Worm (Caenorhabditis elegans) whole organism, L4 larva: ENCODE data around the gene F25B3.2.

Experiments
- D1046.2 ChIP-seq: fragments of 200-800 bp; sonication (Bioruptor generic); IDR thresholded peaks from 2 replicates; pipeline ENCODE4 v1.3.6; 2022; ENCODE audit warnings: missing genetic modification characterization, missing compliant biosample characterization
- F10B5.3 ChIP-seq: sonication (generic microtip); optimal IDR thresholded peaks from 2 replicates; lab custom pipeline; 2016; ENCODE audit warnings: mild to moderate bottlenecking, missing genetic modification characterization, missing compliant biosample characterization
- F26F4.8 ChIP-seq: fragments of 200-800 bp; sonication (Bioruptor generic); conservative IDR thresholded peaks from 2 replicates; pipeline ENCODE4 v1.3.6; 2022; ENCODE audit warnings: missing genetic modification characterization, missing compliant biosample characterization
- F44E2.7 ChIP-seq: fragments of 200-800 bp; sonication (Bioruptor generic); IDR thresholded peaks from 2 replicates; pipeline ENCODE4 v2.1.2; 2022; ENCODE audit warnings: missing genetic modification characterization, missing compliant biosample characterization
- F49E8.2 ChIP-seq: sonication (generic microtip); optimal IDR thresholded peaks from 2 replicates; lab custom pipeline; 2016; ENCODE audit warnings: missing compliant biosample characterization, mild to moderate bottlenecking, missing genetic modification characterization, borderline replicate concordance
- Y105C5A.15 ChIP-seq: fragments of 200-800 bp; sonication (Bioruptor generic); IDR thresholded peaks from 2 replicates; pipeline ENCODE4 v1.3.6; 2022; ENCODE audit warnings: missing genetic modification characterization, missing compliant biosample characterization
- Y75B8A.6 ChIP-seq: fragments of 200-800 bp; sonication (Bioruptor generic); IDR thresholded peaks from 2 replicates; pipeline ENCODE4 v1.3.6; 2022; ENCODE audit warnings: missing genetic modification reagents, missing genetic modification characterization, missing compliant biosample characterization
- ZK337.2 ChIP-seq: fragments of 200-800 bp; sonication (Bioruptor generic); IDR thresholded peaks from 2 replicates; pipeline ENCODE4 v1.3.6; 2022; ENCODE audit warnings: missing genetic modification reagents, missing genetic modification characterization, missing compliant biosample characterization
- aly-2 ChIP-seq: sonication (generic microtip); optimal IDR thresholded peaks from 2 replicates; lab custom pipeline; 2018; ENCODE audit warnings: missing biosample characterization, missing genetic modification characterization
- ama-1 ChIP-seq: fragments of 150-350 bp; optimal IDR thresholded peaks from 2 replicates; lab custom pipeline; 2014; ENCODE audit warnings: inconsistent platforms, mixed read lengths
- arid-1 ChIP-seq: fragments of 200-800 bp; sonication (Bioruptor generic); conservative IDR thresholded peaks from 2 replicates; pipeline ENCODE4 v1.3.6; 2022; ENCODE audit warnings: missing genetic modification reagents, missing genetic modification characterization, missing compliant biosample characterization
- ceh-20 ChIP-seq: fragments of 200-800 bp; sonication (Bioruptor generic); IDR thresholded peaks from 2 replicates; pipeline ENCODE4 v1.3.6; 2022; ENCODE audit warnings: missing genetic modification reagents, missing genetic modification characterization, missing compliant biosample characterization
- ceh-28 ChIP-seq: fragments of 150-350 bp; optimal IDR thresholded peaks from 2 replicates; lab custom pipeline; 2014; ENCODE audit warnings: missing biosample characterization, missing genetic modification reagents, missing genetic modification characterization
- ceh-32 ChIP-seq: sonication (generic microtip); optimal IDR thresholded peaks from 2 replicates; lab custom pipeline; 2016; ENCODE audit warnings: mild to moderate bottlenecking, missing genetic modification characterization, missing compliant biosample characterization; ENCODE audit not compliant: poor library complexity
- ces-1 ChIP-seq: fragments of 150-350 bp; sonication (generic microtip); optimal IDR thresholded peaks from 4 replicates; lab custom pipeline; 2014; ENCODE audit warnings: missing biosample characterization, missing genetic modification reagents, missing genetic modification characterization
- ctbp-1 ChIP-seq: fragments of 200-800 bp; sonication (Bioruptor generic); IDR thresholded peaks from 2 replicates; pipeline ENCODE4 v1.3.6; 2022; ENCODE audit warnings: missing genetic modification reagents, missing genetic modification characterization, missing compliant biosample characterization
- daf-12 ChIP-seq: fragments of 150-350 bp; optimal IDR thresholded peaks from 2 replicates; lab custom pipeline; 2014; ENCODE audit warnings: missing biosample characterization, missing genetic modification reagents, missing genetic modification characterization
- daf-19 ChIP-seq: fragments of 200-800 bp; sonication (Bioruptor generic); conservative IDR thresholded peaks from 2 replicates; pipeline ENCODE4 v1.3.6; 2022; ENCODE audit warnings: missing genetic modification characterization, missing compliant biosample characterization
- daf-8 ChIP-seq: fragments of 200-800 bp; sonication (Bioruptor generic); IDR thresholded peaks from 2 replicates; pipeline ENCODE4 v1.3.6; 2022; ENCODE audit warnings: missing genetic modification characterization, missing compliant biosample characterization
- dmd-6 ChIP-seq: fragments of 200-800 bp; sonication (Bioruptor generic); IDR thresholded peaks from 2 replicates; pipeline ENCODE4 v1.3.6; 2022; ENCODE audit warnings: missing genetic modification reagents, missing genetic modification characterization, missing compliant biosample characterization
- dpl-1 ChIP-seq: fragments of 150-350 bp; optimal IDR thresholded peaks from 2 replicates; lab custom pipeline; 2014; ENCODE audit warnings: missing biosample characterization, missing genetic modification reagents, missing genetic modification characterization
- egl-27 ChIP-seq: sonication (generic microtip); optimal IDR thresholded peaks from 3 replicates; lab custom pipeline; 2017; ENCODE audit warnings: missing biosample characterization, missing genetic modification reagents, missing genetic modification characterization
- fos-1 ChIP-seq: fragments of 150-350 bp; optimal IDR thresholded peaks from 2 replicates; lab custom pipeline; 2014; ENCODE audit warnings: missing biosample characterization, missing genetic modification characterization
- hif-1 ChIP-seq, 2 experiments: sonication (generic microtip); optimal IDR thresholded peaks; 2 replicates each; lab custom pipeline; 2016 to 2017; ENCODE audit warnings: missing compliant biosample characterization in 2 of 2, missing genetic modification characterization in 2 of 2, missing genetic modification reagents in 2 of 2, missing genotype in 2 of 2, mild to moderate bottlenecking in 1 of 2
- hlh-30 ChIP-seq: sonication (generic microtip); optimal IDR thresholded peaks from 2 replicates; lab custom pipeline; 2017; ENCODE audit warnings: antibody characterized with exemption, mild to moderate bottlenecking, missing genetic modification characterization, missing compliant biosample characterization; ENCODE audit not compliant: insufficient read depth
- jun-1 ChIP-seq: fragments of 150-350 bp; optimal IDR thresholded peaks from 2 replicates; lab custom pipeline; 2014; ENCODE audit warnings: missing biosample characterization, missing genetic modification reagents, missing genetic modification characterization
- lim-7 ChIP-seq: fragments of 200-800 bp; sonication (Bioruptor generic); IDR thresholded peaks from 2 replicates; pipeline ENCODE4 v1.3.6; 2022; ENCODE audit warnings: missing genetic modification characterization, missing compliant biosample characterization
- lin-1 ChIP-seq: fragments of 200-800 bp; sonication (Bioruptor generic); IDR thresholded peaks from 2 replicates; pipeline ENCODE4 v1.3.6; 2022; ENCODE audit warnings: missing genetic modification reagents, missing genetic modification characterization, missing compliant biosample characterization
- lin-29 ChIP-seq: fragments of 200-800 bp; sonication (Bioruptor generic); IDR thresholded peaks from 2 replicates; pipeline ENCODE4 v1.3.6; 2022; ENCODE audit warnings: missing genetic modification reagents, missing genetic modification characterization, missing compliant biosample characterization
- lin-38 ChIP-seq: fragments of 200-800 bp; sonication (Bioruptor generic); IDR thresholded peaks from 2 replicates; pipeline ENCODE4 v1.3.6; 2022; ENCODE audit warnings: missing genetic modification reagents, missing genetic modification characterization, missing compliant biosample characterization
- madf-5 ChIP-seq, 2 experiments: fragments of 200-800 bp; sonication (Bioruptor generic); IDR thresholded peaks; 2 replicates each; pipeline ENCODE4 v1.3.6; 2022; ENCODE audit warnings: missing compliant biosample characterization in 2 of 2, missing genetic modification characterization in 2 of 2
- madf-9 ChIP-seq: fragments of 200-800 bp; sonication (Bioruptor generic); conservative IDR thresholded peaks from 2 replicates; pipeline ENCODE4 v1.3.6; 2022; ENCODE audit warnings: missing genetic modification reagents, missing genetic modification characterization, missing compliant biosample characterization
- mes-2 ChIP-seq: sonication (generic microtip); optimal IDR thresholded peaks from 2 replicates; lab custom pipeline; 2016; ENCODE audit warnings: missing genotype, mild to moderate bottlenecking, missing genetic modification characterization, missing compliant biosample characterization; ENCODE audit not compliant: poor library complexity, severe bottlenecking
- nhr-11 ChIP-seq: fragments of 150-350 bp; optimal IDR thresholded peaks from 2 replicates; lab custom pipeline; 2014; ENCODE audit warnings: missing biosample characterization, missing genetic modification characterization
- nhr-111 ChIP-seq: fragments of 200-800 bp; sonication (Bioruptor generic); optimal IDR thresholded peaks from 2 replicates; lab custom pipeline; 2018; ENCODE audit warnings: mild to moderate bottlenecking, missing genetic modification characterization, missing compliant biosample characterization
- nhr-237 ChIP-seq: sonication (generic microtip); optimal IDR thresholded peaks from 2 replicates; lab custom pipeline; 2017; ENCODE audit warnings: missing biosample characterization, missing genetic modification characterization
- nhr-25 ChIP-seq: sonication (generic microtip); optimal IDR thresholded peaks from 2 replicates; lab custom pipeline; 2017; ENCODE audit warnings: missing genetic modification characterization, mild to moderate bottlenecking, missing compliant biosample characterization, antibody characterized with exemption, moderate library complexity, borderline replicate concordance; ENCODE audit not compliant: insufficient read depth
- nhr-41 ChIP-seq: fragments of 200-800 bp; sonication (Bioruptor generic); IDR thresholded peaks from 2 replicates; pipeline ENCODE4 v1.3.6; 2022; ENCODE audit warnings: missing genetic modification reagents, missing genetic modification characterization, missing compliant biosample characterization
- nhr-42 ChIP-seq: fragments of 200-800 bp; sonication (Bioruptor generic); IDR thresholded peaks from 2 replicates; pipeline ENCODE4 v1.3.6; 2022; ENCODE audit warnings: missing genetic modification characterization, missing compliant biosample characterization
- nhr-6 ChIP-seq: fragments of 150-350 bp; optimal IDR thresholded peaks from 2 replicates; lab custom pipeline; 2014; ENCODE audit warnings: missing biosample characterization, missing genetic modification characterization
- nhr-76 ChIP-seq: fragments of 150-350 bp; optimal IDR thresholded peaks from 2 replicates; lab custom pipeline; 2014; ENCODE audit warnings: missing biosample characterization, missing genetic modification characterization
- pha-4 ChIP-seq, 2 experiments: fragments of 150-350 bp in 1 of 2; fragments of 200-800 bp in 1 of 2; sonication (Bioruptor generic) in 1 of 2; IDR thresholded peaks in 1 of 2; optimal IDR thresholded peaks in 1 of 2; 2 replicates each; pipeline versions ENCODE4 v1.3.6 to Lab custom; 2014 to 2022; ENCODE audit warnings: missing genetic modification characterization in 2 of 2, missing genetic modification reagents in 2 of 2, missing biosample characterization in 1 of 2, missing compliant biosample characterization in 1 of 2
- sdz-12 ChIP-seq: fragments of 200-800 bp; sonication (Bioruptor generic); optimal IDR thresholded peaks from 2 replicates; lab custom pipeline; 2018; ENCODE audit warnings: mild to moderate bottlenecking, missing genetic modification characterization, missing compliant biosample characterization
- skn-1 ChIP-seq: fragments of 150-350 bp; optimal IDR thresholded peaks from 2 replicates; lab custom pipeline; 2014; ENCODE audit warnings: missing biosample characterization, missing genetic modification characterization
- spr-1 ChIP-seq: sonication (generic microtip); optimal IDR thresholded peaks from 2 replicates; lab custom pipeline; 2016; ENCODE audit warnings: mild to moderate bottlenecking, missing genetic modification characterization, missing compliant biosample characterization
- tag-97 ChIP-seq: fragments of 200-800 bp; sonication (Bioruptor generic); IDR thresholded peaks from 2 replicates; pipeline ENCODE4 v1.3.6; 2022; ENCODE audit warnings: missing genetic modification characterization, missing compliant biosample characterization
- unc-130 ChIP-seq: sonication (generic microtip); optimal IDR thresholded peaks from 2 replicates; lab custom pipeline; 2016; ENCODE audit warnings: missing genetic modification reagents, missing genetic modification characterization, missing compliant biosample characterization
- vab-7 ChIP-seq: fragments of 200-800 bp; sonication (Bioruptor generic); IDR thresholded peaks from 2 replicates; pipeline ENCODE4 v1.3.6; 2022; ENCODE audit warnings: missing genetic modification reagents, missing genetic modification characterization, missing compliant biosample characterization
- zag-1 ChIP-seq: fragments of 150-350 bp; optimal IDR thresholded peaks from 2 replicates; lab custom pipeline; 2014; ENCODE audit warnings: missing biosample characterization, missing genetic modification characterization
- zfp-3 ChIP-seq: fragments of 200-800 bp; sonication (Bioruptor generic); conservative IDR thresholded peaks from 2 replicates; pipeline ENCODE4 v1.3.6; 2022; ENCODE audit warnings: missing genetic modification reagents, missing genetic modification characterization, missing compliant biosample characterization
- ztf-7 ChIP-seq: fragments of 150-350 bp; optimal IDR thresholded peaks from 2 replicates; lab custom pipeline; 2014; ENCODE audit warnings: missing biosample characterization, missing genetic modification characterization

Gene F25B3.2

DNA sequence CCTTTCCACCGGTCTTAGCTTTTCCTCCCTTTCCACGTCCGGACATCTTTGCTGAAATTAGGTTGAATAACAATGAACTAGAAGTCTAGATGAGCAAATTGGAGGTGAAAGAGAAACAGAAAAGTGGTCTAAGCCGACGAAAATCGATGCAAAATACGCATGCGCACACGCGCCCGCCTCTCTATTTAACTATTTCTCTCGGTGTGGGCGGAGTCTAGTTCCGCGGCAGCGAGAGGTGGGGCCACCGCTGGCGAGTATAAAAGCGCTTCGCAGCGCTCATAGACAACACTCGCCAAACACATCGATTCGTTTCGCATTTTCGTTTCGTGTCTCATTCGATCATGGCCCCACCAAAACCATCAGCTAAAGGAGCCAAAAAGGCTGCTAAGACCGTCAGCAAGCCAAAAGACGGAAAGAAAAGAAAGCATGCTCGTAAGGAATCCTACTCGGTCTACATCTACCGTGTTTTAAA, 31.8 kb upstream of the F25B3.2 start, which contains the start of the genes his-35 and his-41 (continued):
- TF ChIP-seq F49E8.2 (tag; lab: Kevin White, UChicago) (no peak), F10B5.3 (tag; lab: Kevin White, UChicago) (no peak), zag-1 (no peak), ztf-7 (no peak), F44E2.7 (GFP tag; lab: Robert Waterston, UW) (no peak), unc-130 (GFP tag; lab: Kevin White, UChicago) (no peak), daf-19 (GFP tag; lab: Robert Waterston, UW) (no peak), egl-27 (tag; lab: Kevin White, UChicago) (no peak), ctbp-1 (no peak), fos-1 (tag; lab: Kevin White, UChicago) (no peak), madf-5 (GFP tag; IDR thresholded peaks at IDR 0.05; lab: Robert Waterston, UW) (no peak), mes-2 (tag; lab: Kevin White, UChicago) (peak; percentile 42), ceh-32 (tag; lab: Kevin White, UChicago) (no peak), ama-1 (lab: Kevin White, UChicago) (peak; percentile 85), Y75B8A.6 (no peak), lin-38 (peak; percentile 61), nhr-111 (GFP tag; lab: Kevin White, UChicago) (no peak), vab-7 (no peak), dpl-1 (GFP tag; lab: Kevin White, UChicago) (peak; percentile 27), hlh-30 (peak; percentile 4), lin-1 (no peak), arid-1 (no peak), nhr-11 (tag; lab: Kevin White, UChicago) (peak; percentile 76), nhr-41 (GFP tag; lab: Robert Waterston, UW) (no peak), skn-1 (tag; lab: Kevin White, UChicago) (no peak), D1046.2 (GFP tag; lab: Robert Waterston, UW) (no peak), Y105C5A.15 (GFP tag; lab: Robert Waterston, UW) (no peak), madf-9 (no peak), spr-1 (tag; lab: Kevin White, UChicago) (no peak), lin-29 (GFP tag; lab: Robert Waterston, UW) (no peak), ceh-28 (tag; lab: Kevin White, UChicago) (no peak), nhr-237 (tag; lab: Kevin White, UChicago) (no peak), pha-4 (GFP tag; IDR thresholded peaks at IDR 0.05; lab: Robert Waterston, UW) (no peak; the same call in 1 of the 2 replicates), pha-4 (tag; optimal IDR thresholded peaks at IDR 0.05; lab: Kevin White, UChicago) (no peak), aly-2 (tag; lab: Kevin White, UChicago) (no peak), sdz-12 (GFP tag; lab: Kevin White, UChicago) (no peak), jun-1 (no peak), nhr-76 (no peak), lim-7 (GFP tag; lab: Robert Waterston, UW) (no peak), nhr-42 (GFP tag; lab: Robert Waterston, UW) (0 out of 2 replicates have a peak, but pooled peaks have one; percentile 27), tag-97 (no peak), nhr-25 (no peak), daf-8 (GFP tag; lab: Robert Waterston, UW) (no peak), ces-1 (no peak), ceh-20 (GFP tag; lab: Robert Waterston, UW) (no peak), daf-12 (tag; lab: Kevin White, UChicago) (no peak), F26F4.8 (GFP tag; lab: Robert Waterston, UW) (no peak), ZK337.2 (no peak), zfp-3 (no peak), hif-1 (tag; optimal IDR thresholded peaks at IDR 0.05; lab: Kevin White, UChicago) (no peak), nhr-6 (tag; lab: Kevin White, UChicago) (no peak), dmd-6 (GFP tag; lab: Robert Waterston, UW) (peak; percentile 27; the same call in 1 of the 2 replicates)
